Worm (Caenorhabditis elegans) whole organism, L1 larva: ENCODE data around the gene sru-6.

Experiments used
- ces-1 ChIP-seq: fragments of 150-350 bp; optimal IDR thresholded peaks from 2 replicates; lab custom pipeline; 2014; ENCODE audit warnings: missing biosample characterization, missing genetic modification reagents, missing genetic modification characterization
- lin-35 ChIP-seq, 2 experiments: fragments of 150-350 bp; optimal IDR thresholded peaks; 2 replicates each; lab custom pipeline; 2014; ENCODE audit warnings: missing biosample characterization in 2 of 2, missing genetic modification characterization in 2 of 2, missing genetic modification reagents in 2 of 2
- mef-2 ChIP-seq: fragments of 150-350 bp; optimal IDR thresholded peaks from 2 replicates; lab custom pipeline; 2014; ENCODE audit warnings: missing biosample characterization, missing genetic modification characterization
- nhr-237 ChIP-seq: fragments of 150-350 bp; optimal IDR thresholded peaks from 2 replicates; lab custom pipeline; 2014; ENCODE audit warnings: missing biosample characterization, missing genetic modification characterization
- nhr-28 ChIP-seq: fragments of 150-350 bp; optimal IDR thresholded peaks from 2 replicates; lab custom pipeline; 2014; ENCODE audit warnings: missing biosample characterization, missing genetic modification characterization
- nhr-76 ChIP-seq: sonication (generic microtip); optimal IDR thresholded peaks from 2 replicates; lab custom pipeline; 2017; ENCODE audit warnings: missing biosample characterization, missing genetic modification characterization
- nhr-90 ChIP-seq: sonication (generic microtip); optimal IDR thresholded peaks from 2 replicates; lab custom pipeline; 2016; ENCODE audit warnings: mild to moderate bottlenecking, missing genetic modification characterization, missing compliant biosample characterization; ENCODE audit not compliant: poor library complexity
- tlp-1 ChIP-seq: fragments of 150-350 bp; optimal IDR thresholded peaks from 2 replicates; lab custom pipeline; 2014; ENCODE audit warnings: missing biosample characterization, missing genetic modification characterization

ce11 chrIV:9490320-9490719, at the start of gene sru-6:
- no peak for TF ChIP-seq mef-2
- TF ChIP-seq nhr-237 (tag; lab: Kevin White, UChicago), result no peak
- TF ChIP-seq ces-1 (GFP tag; lab: Kevin White, UChicago), result no peak
- no peak for TF ChIP-seq nhr-28 (tag; lab: Kevin White, UChicago)
- TF ChIP-seq nhr-76 (tag; lab: Kevin White, UChicago), result no peak
- no peak for TF ChIP-seq tlp-1 (tag; lab: Kevin White, UChicago)
- no peak for TF ChIP-seq nhr-90 (tag; lab: Kevin White, UChicago)
- no peak for TF ChIP-seq lin-35 (GFP tag; optimal IDR thresholded peaks at IDR 0.05; lab: Kevin White, UChicago)
